Fruit fly (Drosophila melanogaster) whole organism, prepupa: ENCODE measurements around the gene Arf1.

ENCODE experiments used
- CG8119 ChIP-seq: fragments of 200-800 bp; sonication (Bioruptor generic); IDR thresholded peaks from 3 replicates; pipeline ENCODE4 v1.3.6; 2022; ENCODE audit warnings: missing biosample characterization, missing genetic modification characterization
- CG9139 ChIP-seq: fragments of 200-800 bp; sonication (Bioruptor generic); optimal IDR thresholded peaks from 3 replicates; lab custom pipeline; 2017; ENCODE audit warnings: missing biosample characterization, mild to moderate bottlenecking, missing genetic modification characterization
- Eip75B ChIP-seq: fragments of 200-800 bp; sonication (Bioruptor generic); optimal IDR thresholded peaks from 3 replicates; lab custom pipeline; 2016; ENCODE audit warnings: missing biosample characterization, missing genetic modification characterization
- Ets21C ChIP-seq: fragments of 200-800 bp; sonication (Bioruptor generic); optimal IDR thresholded peaks from 3 replicates; lab custom pipeline; 2016; ENCODE audit warnings: missing biosample characterization, missing genetic modification characterization
- Ets96B ChIP-seq: fragments of 200-800 bp; optimal IDR thresholded peaks from 2 replicates; lab custom pipeline; 2019; ENCODE audit warnings: missing biosample characterization, mild to moderate bottlenecking, missing genetic modification characterization, moderate library complexity
- Sox14 ChIP-seq: fragments of 200-800 bp; sonication (Bioruptor generic); optimal IDR thresholded peaks from 3 replicates; lab custom pipeline; 2016; ENCODE audit warnings: missing biosample characterization, missing genetic modification characterization
- Sox15 ChIP-seq: fragments of 200-800 bp; sonication (Bioruptor generic); optimal IDR thresholded peaks from 3 replicates; lab custom pipeline; 2016; ENCODE audit warnings: missing biosample characterization, missing genetic modification characterization
- fd59A ChIP-seq: fragments of 200-800 bp; sonication (Bioruptor generic); optimal IDR thresholded peaks from 2 replicates; lab custom pipeline; 2017; ENCODE audit warnings: missing biosample characterization, mild to moderate bottlenecking, missing genetic modification characterization, missing genetic modification reagents
- salr ChIP-seq, 2 experiments: fragments of 200-800 bp; sonication (Bioruptor generic); optimal IDR thresholded peaks; 3 replicates each; lab custom pipeline; 2016 to 2018; ENCODE audit warnings: missing biosample characterization in 2 of 2, missing genetic modification characterization in 2 of 2, mild to moderate bottlenecking in 1 of 2
- spab ChIP-seq: fragments of 200-800 bp; sonication (Bioruptor generic); optimal IDR thresholded peaks from 2 replicates; lab custom pipeline; 2017; ENCODE audit warnings: missing biosample characterization, mild to moderate bottlenecking, missing genetic modification characterization, missing genetic modification reagents
- ss ChIP-seq, 2 experiments: fragments of 200-800 bp; sonication (Bioruptor generic); optimal IDR thresholded peaks; 2 replicates in 1 of 2; 3 replicates in 1 of 2; lab custom pipeline; 2017 to 2018; ENCODE audit warnings: mild to moderate bottlenecking in 2 of 2, missing biosample characterization in 2 of 2, missing genetic modification characterization in 2 of 2, moderate library complexity in 1 of 2
- topi ChIP-seq: fragments of 200-800 bp; sonication (Bioruptor generic); optimal IDR thresholded peaks from 3 replicates; lab custom pipeline; 2016; ENCODE audit warnings: missing biosample characterization, missing genetic modification characterization

dm6 chr3L:22835144-22835964, 36.7 kb downstream of the Arf1 start, which contains the start of gene jim:
- no peak for TF ChIP-seq Ets21C (GFP tag; lab: Kevin White, UChicago)
- no peak for TF ChIP-seq Sox15 (GFP tag; lab: Kevin White, UChicago)
- peak in 1 of 2 experiments; percentile 15 for TF ChIP-seq salr (GFP tag; optimal IDR thresholded peaks at IDR 0.05; lab: Kevin White, UChicago)
- TF ChIP-seq spab (GFP tag; lab: Kevin White, UChicago): peak; percentile 49
- peak; percentile 44 for TF ChIP-seq Ets96B (tag; lab: Kevin White, UChicago)
- no peak for TF ChIP-seq fd59A (GFP tag; lab: Kevin White, UChicago)
- TF ChIP-seq ss (GFP tag; optimal IDR thresholded peaks at IDR 0.05; lab: Kevin White, UChicago): peak; percentile 79 to 84
- peak; percentile 5 for TF ChIP-seq Eip75B (GFP tag; lab: Kevin White, UChicago)
- peak; percentile 4 for TF ChIP-seq topi (GFP tag; lab: Kevin White, UChicago)
- TF ChIP-seq CG8119 (GFP tag; lab: Robert Waterston, UW): peak; percentile 60; the same call in 2 of the 3 replicates
- peak; percentile 35 for TF ChIP-seq Sox14 (GFP tag; lab: Kevin White, UChicago)
- peak; percentile 75 for TF ChIP-seq CG9139
